Fruit fly (Drosophila melanogaster) whole organism, embryonic: ENCODE results near the gene CG10621.
A peak's percentile ranks its signal among the peaks of the same experiment; 100 is the strongest.

Source experiments
- BEAF-32 ChIP-seq: fragments of 200-800 bp; sonication (Bioruptor generic); optimal IDR thresholded peaks from 3 replicates; lab custom pipeline; 2017; ENCODE audit warnings: missing biosample characterization, missing genetic modification characterization, mild to moderate bottlenecking, moderate library complexity, missing genetic modification reagents
- CG10267 ChIP-seq: fragments of 200-800 bp; sonication (Bioruptor generic); optimal IDR thresholded peaks from 2 replicates; lab custom pipeline; 2018; ENCODE audit warnings: missing biosample characterization, mild to moderate bottlenecking, missing genetic modification characterization, moderate library complexity
- CG11456 ChIP-seq: fragments of 200-800 bp; sonication (Bioruptor generic); IDR thresholded peaks from 3 replicates; pipeline ENCODE4 v1.3.6; 2022; ENCODE audit warnings: missing biosample characterization, missing genetic modification characterization
- CG12391 ChIP-seq: fragments of 200-800 bp; sonication (Bioruptor generic); optimal IDR thresholded peaks from 3 replicates; lab custom pipeline; 2018; ENCODE audit warnings: missing biosample characterization, mild to moderate bottlenecking, missing genetic modification characterization, moderate library complexity
- CG14710 ChIP-seq: fragments of 200-800 bp; sonication (Bioruptor generic); optimal IDR thresholded peaks from 3 replicates; lab custom pipeline; 2019; ENCODE audit warnings: missing biosample characterization, mild to moderate bottlenecking, missing genetic modification characterization, moderate library complexity
- CG1603 ChIP-seq: fragments of 200-800 bp; sonication (Bioruptor generic); optimal IDR thresholded peaks from 2 replicates; lab custom pipeline; 2019; ENCODE audit warnings: missing biosample characterization, mild to moderate bottlenecking, missing genetic modification characterization, moderate library complexity
- CG1647 ChIP-seq: fragments of 200-800 bp; sonication (Bioruptor generic); optimal IDR thresholded peaks from 3 replicates; lab custom pipeline; 2016; ENCODE audit warnings: missing biosample characterization, missing genetic modification characterization
- CG17186 ChIP-seq: fragments of 200-800 bp; sonication (Bioruptor generic); optimal IDR thresholded peaks from 3 replicates; lab custom pipeline; 2017; ENCODE audit warnings: missing biosample characterization, missing genetic modification reagents, missing genetic modification characterization
- CG2116 ChIP-seq: fragments of 200-800 bp; sonication (Bioruptor generic); optimal IDR thresholded peaks from 3 replicates; lab custom pipeline; 2018; ENCODE audit warnings: missing biosample characterization, mild to moderate bottlenecking, missing genetic modification characterization
- CG30403 ChIP-seq: fragments of 200-800 bp; sonication (Bioruptor generic); optimal IDR thresholded peaks from 3 replicates; lab custom pipeline; 2016; ENCODE audit warnings: missing biosample characterization, missing genetic modification characterization
- CG3163 ChIP-seq: fragments of 200-800 bp; sonication (Bioruptor generic); optimal IDR thresholded peaks from 3 replicates; lab custom pipeline; 2016; ENCODE audit warnings: missing biosample characterization, missing genetic modification characterization
- CG3995 ChIP-seq: fragments of 200-800 bp; sonication (Bioruptor generic); optimal IDR thresholded peaks from 3 replicates; lab custom pipeline; 2016; ENCODE audit warnings: missing biosample characterization, missing genetic modification characterization
- CG6272 ChIP-seq: fragments of 200-800 bp; sonication (Bioruptor generic); IDR thresholded peaks from 2 replicates; pipeline ENCODE4 v1.3.6; 2022; ENCODE audit warnings: missing biosample characterization, missing genetic modification characterization
- CG6654 ChIP-seq: fragments of 200-800 bp; sonication (Bioruptor generic); optimal IDR thresholded peaks from 2 replicates; lab custom pipeline; 2017; ENCODE audit warnings: missing biosample characterization, mild to moderate bottlenecking, missing genetic modification characterization
- CTCF ChIP-seq: fragments of 200-800 bp; sonication (Bioruptor generic); optimal IDR thresholded peaks from 2 replicates; lab custom pipeline; 2017; ENCODE audit warnings: missing biosample characterization, mild to moderate bottlenecking, missing genetic modification characterization, moderate library complexity
- D ChIP-seq, 2 experiments: fragments of 200-800 bp in 1 of 2; fragments of >200 bp in 1 of 2; sonication (Bioruptor generic) in 1 of 2; optimal IDR thresholded peaks; 2 replicates in 1 of 2; 3 replicates in 1 of 2; lab custom pipeline; 2017; ENCODE audit warnings: mild to moderate bottlenecking in 1 of 2, missing biosample characterization in 1 of 2, missing genetic modification characterization in 1 of 2, missing genetic modification reagents in 1 of 2
- Ets97D ChIP-seq: fragments of 200-800 bp; sonication (Bioruptor generic); optimal IDR thresholded peaks from 3 replicates; lab custom pipeline; 2016; ENCODE audit warnings: missing biosample characterization, missing genetic modification characterization
- Fer3 ChIP-seq: fragments of 200-800 bp; sonication (Bioruptor generic); optimal IDR thresholded peaks from 2 replicates; lab custom pipeline; 2018; ENCODE audit warnings: missing biosample characterization, mild to moderate bottlenecking, missing genetic modification characterization, moderate library complexity
- MESR4 ChIP-seq: fragments of 200-800 bp; sonication (Bioruptor generic); optimal IDR thresholded peaks from 2 replicates; lab custom pipeline; 2018; ENCODE audit warnings: missing biosample characterization, mild to moderate bottlenecking, missing genetic modification characterization, moderate library complexity
- Myb ChIP-seq: fragments of 200-800 bp; sonication (Bioruptor generic); optimal IDR thresholded peaks from 2 replicates; lab custom pipeline; 2016; ENCODE audit warnings: missing biosample characterization, missing genetic modification characterization
- PHDP ChIP-seq: fragments of 200-800 bp; sonication (Bioruptor generic); optimal IDR thresholded peaks from 3 replicates; lab custom pipeline; 2018; ENCODE audit warnings: missing biosample characterization, mild to moderate bottlenecking, missing genetic modification characterization, moderate library complexity
- Pdp1 ChIP-seq, 2 experiments: fragments of 200-800 bp; sonication (Bioruptor generic); optimal IDR thresholded peaks; 3 replicates each; lab custom pipeline; 2016; ENCODE audit warnings: missing biosample characterization in 2 of 2, missing genetic modification characterization in 2 of 2, mild to moderate bottlenecking in 1 of 2, moderate library complexity in 1 of 2
- Sin3A ChIP-seq: fragments of >200 bp; optimal IDR thresholded peaks from 2 replicates; lab custom pipeline; 2018
- Six4 ChIP-seq: fragments of 200-800 bp; sonication (Bioruptor generic); optimal IDR thresholded peaks from 2 replicates; lab custom pipeline; 2016; ENCODE audit warnings: missing biosample characterization, missing genetic modification characterization
- Sry-δ ChIP-seq: fragments of 200-800 bp; sonication (Bioruptor generic); optimal IDR thresholded peaks from 2 replicates; lab custom pipeline; 2016; ENCODE audit warnings: missing biosample characterization, missing genetic modification characterization
- bab2 ChIP-seq: fragments of 200-800 bp; sonication (Bioruptor generic); optimal IDR thresholded peaks from 2 replicates; lab custom pipeline; 2016; ENCODE audit warnings: missing biosample characterization, missing genetic modification characterization
- bcd ChIP-seq: fragments of 200-800 bp; sonication (Bioruptor generic); optimal IDR thresholded peaks from 2 replicates; lab custom pipeline; 2017; ENCODE audit warnings: missing biosample characterization, mild to moderate bottlenecking, missing genetic modification characterization
- crp ChIP-seq, 2 experiments: fragments of 200-800 bp; sonication (Bioruptor generic); optimal IDR thresholded peaks; 2 replicates in 1 of 2; 3 replicates in 1 of 2; lab custom pipeline; 2017; ENCODE audit warnings: missing biosample characterization in 2 of 2, missing genetic modification characterization in 2 of 2, mild to moderate bottlenecking in 1 of 2, moderate library complexity in 1 of 2
- fru ChIP-seq: fragments of >200 bp; optimal IDR thresholded peaks from 2 replicates; lab custom pipeline; 2017
- ftz-f1 ChIP-seq: fragments of 200-800 bp; sonication (Bioruptor generic); optimal IDR thresholded peaks from 2 replicates; lab custom pipeline; 2016; ENCODE audit warnings: missing biosample characterization, missing genetic modification characterization
- gfzf ChIP-seq: fragments of 200-800 bp; sonication (Bioruptor generic); optimal IDR thresholded peaks from 2 replicates; lab custom pipeline; 2016; ENCODE audit warnings: missing biosample characterization, mild to moderate bottlenecking, missing genetic modification characterization, moderate library complexity
- gsb ChIP-seq: fragments of 200-800 bp; sonication (Bioruptor generic); IDR thresholded peaks from 2 replicates; pipeline ENCODE4 v1.3.6; 2022; ENCODE audit warnings: missing biosample characterization, missing genetic modification characterization
- inv ChIP-seq: fragments of 200-800 bp; sonication (Bioruptor generic); IDR thresholded peaks from 2 replicates; pipeline ENCODE4 v1.3.6; 2022; ENCODE audit warnings: missing biosample characterization, missing genetic modification characterization; ENCODE audit not compliant: partially characterized antibody
- phol ChIP-seq: fragments of 200-800 bp; sonication (Bioruptor generic); optimal IDR thresholded peaks from 3 replicates; lab custom pipeline; 2018; ENCODE audit warnings: missing biosample characterization, mild to moderate bottlenecking, missing genetic modification characterization, moderate library complexity
- pzg ChIP-seq: fragments of 200-800 bp; sonication (Bioruptor generic); optimal IDR thresholded peaks from 3 replicates; lab custom pipeline; 2018; ENCODE audit warnings: missing biosample characterization, mild to moderate bottlenecking, missing genetic modification characterization, moderate library complexity
- sens ChIP-seq: fragments of 200-800 bp; sonication (Bioruptor generic); peaks from one replicate; lab custom pipeline; 2016; ENCODE audit warnings: missing biosample characterization, missing genetic modification characterization
- sqz ChIP-seq: fragments of 200-800 bp; sonication (Bioruptor generic); optimal IDR thresholded peaks from 3 replicates; lab custom pipeline; 2018; ENCODE audit warnings: missing biosample characterization, mild to moderate bottlenecking, missing genetic modification characterization
- stwl ChIP-seq: fragments of 200-800 bp; sonication (Bioruptor generic); optimal IDR thresholded peaks from 3 replicates; lab custom pipeline; 2018; ENCODE audit warnings: missing biosample characterization, mild to moderate bottlenecking, missing genetic modification characterization, moderate library complexity
- trem ChIP-seq: fragments of 200-800 bp; optimal IDR thresholded peaks from 3 replicates; lab custom pipeline; 2019; ENCODE audit warnings: missing biosample characterization, mild to moderate bottlenecking, missing genetic modification characterization, moderate library complexity

CG10621 gene

DNA sequence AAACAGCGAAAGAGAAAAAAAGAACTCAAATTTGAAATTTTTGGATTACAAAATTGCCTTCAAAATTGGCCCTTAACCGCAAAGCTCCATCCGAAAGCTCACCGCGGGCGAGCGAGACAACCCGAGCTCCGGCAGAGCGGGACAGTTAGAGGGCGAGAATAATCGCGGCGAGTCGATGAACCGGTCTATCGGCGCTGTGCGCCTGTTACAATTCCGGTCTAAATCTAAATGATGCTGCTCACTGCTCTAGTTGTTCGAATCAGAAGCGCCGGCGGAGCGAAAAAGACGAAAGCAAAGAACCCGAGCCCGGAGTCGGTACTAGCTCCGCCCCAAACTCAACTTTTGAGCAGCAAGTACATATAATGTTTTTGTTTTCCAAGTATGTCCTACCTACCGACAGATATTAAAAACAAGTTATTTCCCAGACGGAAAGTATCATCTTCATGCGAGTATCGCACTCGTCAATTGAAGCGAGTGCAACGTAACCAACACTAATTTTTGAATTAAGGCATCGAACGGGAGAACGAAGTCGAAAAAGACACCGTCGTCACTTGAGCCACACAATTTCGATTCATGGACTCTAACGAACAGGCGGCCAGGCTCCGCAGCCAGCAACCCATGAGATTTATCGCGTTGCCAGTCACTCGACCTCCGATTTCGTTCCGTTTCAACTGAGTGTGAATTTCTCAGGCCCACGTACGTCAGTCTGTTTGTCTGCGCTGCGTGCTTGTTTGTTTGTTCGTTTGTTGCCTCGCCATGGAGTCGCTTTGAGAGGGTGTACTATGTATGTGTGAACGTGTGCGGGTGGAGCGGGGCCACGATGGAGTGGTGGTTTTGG, 9.8 kb downstream of the CG10621 start (continued):
- TF ChIP-seq bab2, result no peak
- peak; percentile 40 for TF ChIP-seq sqz (GFP tag; lab: Kevin White, UChicago)
- TF ChIP-seq ftz-f1, result peak; percentile 95

DNA sequence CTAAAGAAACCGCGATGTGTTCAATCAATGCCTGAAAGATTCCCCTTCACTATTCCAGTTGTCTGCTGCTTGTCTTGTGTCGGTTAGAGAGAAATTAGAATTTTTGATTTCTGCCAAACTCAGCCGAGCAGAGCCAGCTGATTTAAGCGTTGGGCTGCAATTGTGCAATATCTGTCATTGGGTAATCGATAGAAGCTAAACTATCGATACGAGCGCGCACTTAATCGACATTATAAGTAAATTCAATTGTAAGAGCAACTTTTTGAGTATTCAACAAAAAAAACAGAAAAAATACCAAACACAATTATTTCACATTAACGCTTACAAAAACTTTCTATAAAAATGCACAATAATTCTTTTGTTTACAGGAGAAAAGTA, 10.4 kb downstream of the CG10621 start, which contains the start of gene ssp3:
TSS of gene ssp3 (minus strand) at position 164 of the 378 bp plus-strand sequence.
- peak; percentile 81 for TF ChIP-seq Sry-δ (GFP tag; lab: Kevin White, UChicago)
- TF ChIP-seq Six4 (GFP tag; lab: Kevin White, UChicago), result no peak
- TF ChIP-seq CG6272 (GFP tag; lab: Robert Waterston, UW), result no peak
- TF ChIP-seq phol (tag; lab: Kevin White, UChicago), result peak; percentile 13
- peak; percentile 45 for TF ChIP-seq pzg (GFP tag; lab: Kevin White, UChicago)
- TF ChIP-seq CG12391 (tag; lab: Kevin White, UChicago), result peak; percentile 39
- peak; percentile 70 for TF ChIP-seq Sin3A (lab: Kevin White, UChicago)
- TF ChIP-seq gfzf, result peak; percentile 56
- no peak for TF ChIP-seq bcd (GFP tag; lab: Kevin White, UChicago)
- peak; percentile 8 for TF ChIP-seq trem (tag; lab: Kevin White, UChicago)
- peak; percentile 52 for TF ChIP-seq Ets97D (GFP tag; lab: Kevin White, UChicago)
- TF ChIP-seq inv (GFP tag; lab: Robert Waterston, UW), result no peak
- TF ChIP-seq fru (lab: Kevin White, UChicago), result no peak
- TF ChIP-seq CTCF, result peak; percentile 28
- no peak for TF ChIP-seq gsb (GFP tag; lab: Robert Waterston, UW)
- TF ChIP-seq BEAF-32 (GFP tag; lab: Kevin White, UChicago), result peak; percentile 87
- no peak for TF ChIP-seq Fer3 (tag; lab: Kevin White, UChicago)
- TF ChIP-seq CG6654 (GFP tag; lab: Kevin White, UChicago), result no peak
- TF ChIP-seq CG1647, result no peak
- TF ChIP-seq CG14710 (tag; lab: Kevin White, UChicago), result peak; percentile 44
- TF ChIP-seq D (optimal IDR thresholded peaks at IDR 0.05; lab: Kevin White, UChicago), result no peak
- no peak for TF ChIP-seq D (GFP tag; optimal IDR thresholded peaks at IDR 0.05; lab: Kevin White, UChicago)
- peak; percentile 96 for TF ChIP-seq CG17186 (GFP tag; lab: Kevin White, UChicago)
- TF ChIP-seq CG2116, result peak; percentile 97
- peak; percentile 23 for TF ChIP-seq PHDP (tag; lab: Kevin White, UChicago)
- TF ChIP-seq CG3163 (GFP tag; lab: Kevin White, UChicago), result no peak
- peak; percentile 62 to 92 for TF ChIP-seq crp (GFP tag; optimal IDR thresholded peaks at IDR 0.05; lab: Kevin White, UChicago)
- peak in 1 of 2 experiments; percentile 99 for TF ChIP-seq Pdp1 (GFP tag; optimal IDR thresholded peaks at IDR 0.05; lab: Kevin White, UChicago)
- peak; percentile 73 for TF ChIP-seq sens (GFP tag; lab: Kevin White, UChicago)
- peak; percentile 37 for TF ChIP-seq CG10267
- peak; percentile 5 for TF ChIP-seq MESR4
- peak; percentile 16 for TF ChIP-seq Myb (GFP tag; lab: Kevin White, UChicago)
- no peak for TF ChIP-seq CG30403 (GFP tag; lab: Kevin White, UChicago)
- peak; percentile 54 for TF ChIP-seq stwl (tag; lab: Kevin White, UChicago)
- TF ChIP-seq CG3995 (GFP tag; lab: Kevin White, UChicago), result peak; percentile 19
- TF ChIP-seq CG11456 (GFP tag; lab: Robert Waterston, UW), result no peak
- peak; percentile 26 for TF ChIP-seq CG1603
